Worm (Caenorhabditis elegans): ENCODE measurements around the gene reps-1.
A peak's percentile ranks its signal among the peaks of the same experiment; 100 is the strongest.

The reps-1 gene

DNA sequence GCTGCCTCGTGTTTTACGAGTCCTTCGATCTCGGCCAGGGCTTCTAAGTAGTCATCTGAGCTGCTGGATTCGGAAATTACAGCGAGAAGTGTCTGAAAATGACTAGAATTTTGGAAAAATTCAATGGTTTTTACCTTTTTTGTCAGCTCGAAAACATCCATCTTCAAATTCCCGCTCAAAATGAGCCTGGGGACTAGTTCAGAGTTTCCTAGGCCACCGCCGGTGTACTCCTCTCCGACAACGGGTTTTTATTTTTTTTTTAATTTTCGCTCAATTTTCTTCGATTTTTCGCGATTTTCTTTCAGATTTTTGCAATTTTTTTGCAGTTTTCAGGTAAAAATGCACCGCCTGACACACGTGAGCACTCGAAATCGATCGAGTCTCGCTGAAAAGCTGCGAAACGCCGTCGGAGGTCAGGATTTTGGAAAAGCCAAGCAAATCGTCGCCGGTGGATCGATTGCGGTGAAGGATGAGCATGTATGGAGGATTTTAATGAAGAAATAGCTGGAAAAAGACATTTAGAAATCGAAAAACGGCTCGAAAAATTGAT, 9.2 kb downstream of the reps-1 start, which contains the start of the genes mrps-35 and sws-1 (continued):
- no peak for TF ChIP-seq zfh-2 (GFP tag; conservative IDR thresholded peaks at IDR 0.05)
- no peak for TF ChIP-seq nhr-80 (tag; optimal IDR thresholded peaks at IDR 0.05)
- TF ChIP-seq madf-10 (tag; optimal IDR thresholded peaks at IDR 0.05) = peak; percentile 37
- TF ChIP-seq mcd-1 (GFP tag; IDR thresholded peaks at IDR 0.05) = peak; percentile 74
- peak; percentile 63 for TF ChIP-seq ztf-18 (tag; optimal IDR thresholded peaks at IDR 0.05)
- TF ChIP-seq nfya-1 (tag; optimal IDR thresholded peaks at IDR 0.05; ENCODE audit: borderline replicate concordance, insufficient read depth) = no peak
- no peak for TF ChIP-seq F52B5.7 (tag; optimal IDR thresholded peaks at IDR 0.05)
- TF ChIP-seq F10E7.11 (tag; optimal IDR thresholded peaks at IDR 0.05) = no peak
- TF ChIP-seq F33H1.4 (GFP tag; IDR thresholded peaks at IDR 0.05) = peak; percentile 41; the same call in 1 of the 2 replicates
- peak; percentile 28 for TF ChIP-seq snpc-3.4 (tag; optimal IDR thresholded peaks at IDR 0.05)
- no peak for TF ChIP-seq xnd-1 (tag; optimal IDR thresholded peaks at IDR 0.05)

DNA sequence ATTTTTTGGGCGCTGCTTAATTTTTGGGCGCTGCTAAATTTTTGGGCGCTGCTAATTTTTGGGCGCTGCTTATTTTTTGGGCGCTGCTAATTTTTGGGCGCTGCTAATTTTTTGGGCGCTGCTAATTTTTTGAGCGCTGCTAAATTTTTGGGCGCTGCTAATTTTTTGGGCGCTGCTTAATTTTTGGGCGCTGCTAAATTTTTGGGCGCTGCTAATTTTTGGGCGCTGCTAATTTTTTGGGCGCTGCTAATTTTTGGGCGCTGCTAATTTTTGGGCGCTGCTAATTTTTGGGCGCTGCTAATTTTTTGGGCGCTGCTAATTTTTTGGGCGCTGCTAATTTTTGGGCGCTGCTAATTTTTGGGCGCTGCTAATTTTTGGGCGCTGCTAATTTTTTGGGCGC, 10.2 kb downstream of the reps-1 start:
- TF ChIP-seq lin-26 (GFP tag; IDR thresholded peaks at IDR 0.05) = 0 out of 2 replicates have a peak, but pooled peaks have one; percentile 22
- TF ChIP-seq madf-3 (GFP tag; IDR thresholded peaks at IDR 0.05) = peak; percentile 8; the same call in 1 of the 2 replicates
- 0 out of 2 replicates have a peak, but pooled peaks have one; percentile 15 for TF ChIP-seq madf-6 (GFP tag; IDR thresholded peaks at IDR 0.05)
- TF ChIP-seq bed-1 (GFP tag; IDR thresholded peaks at IDR 0.05) = 0 out of 2 replicates have a peak, but pooled peaks have one; percentile 25
- TF ChIP-seq K11D2.4 (GFP tag; IDR thresholded peaks at IDR 0.05) = 0 out of 2 replicates have a peak, but pooled peaks have one; percentile 9
- TF ChIP-seq let-526 (GFP tag; IDR thresholded peaks at IDR 0.05) = 0 out of 2 replicates have a peak, but pooled peaks have one; percentile 17
- 0 out of 2 replicates have a peak, but pooled peaks have one; percentile 22 for TF ChIP-seq F33H1.4 (GFP tag; IDR thresholded peaks at IDR 0.05)

DNA sequence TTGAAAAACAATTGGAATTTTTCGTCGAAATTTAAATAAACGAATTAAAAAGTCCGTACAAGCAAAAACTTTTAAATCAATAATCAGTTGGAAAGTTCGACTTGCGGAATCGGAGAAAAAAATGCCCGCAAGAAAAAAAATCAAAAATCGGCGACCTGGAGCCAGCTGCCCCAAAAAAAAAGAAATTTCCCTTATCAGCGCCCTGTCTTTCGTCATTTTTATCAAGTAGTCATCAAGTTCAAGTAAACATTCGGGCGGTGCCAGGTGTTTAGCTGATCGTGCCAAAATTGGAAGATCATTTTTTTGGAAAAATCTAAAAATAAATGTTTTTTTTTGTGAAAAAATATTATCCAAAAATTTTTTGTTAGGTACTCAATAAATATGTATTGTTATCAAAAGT, 12.0 kb downstream of the reps-1 start:
- TF ChIP-seq nhr-80 (tag; optimal IDR thresholded peaks at IDR 0.05) (peak; percentile 60), Y56A3A.18 (GFP tag; IDR thresholded peaks at IDR 0.05) (no peak)

DNA sequence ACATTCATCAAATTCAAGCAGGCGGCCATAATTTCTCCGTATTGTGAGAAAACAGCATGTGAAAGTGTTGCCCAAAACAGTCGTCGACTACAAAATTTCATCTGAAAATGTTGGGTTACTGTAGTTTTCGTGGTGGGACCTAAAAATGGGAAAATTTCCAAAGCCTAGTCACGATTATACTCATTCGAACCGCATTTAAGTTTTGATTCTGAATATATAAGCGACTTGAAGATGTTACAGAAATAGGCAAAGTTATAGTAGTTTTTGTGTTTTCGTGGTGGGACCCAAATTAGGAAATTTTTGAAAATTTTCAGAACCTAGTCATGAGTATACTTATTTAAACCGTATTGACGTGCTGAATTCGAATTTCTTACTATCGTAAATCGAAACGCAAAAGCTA, 12.4 kb downstream of the reps-1 start, which contains the start of gene Y39B6A.41:
Y39B6A.41 (minus strand) TSS at position 101 of the 400 bp plus-strand sequence.
- TF ChIP-seq ztf-26 (tag; optimal IDR thresholded peaks at IDR 0.05) (no peak), hrde-1 (tag; optimal IDR thresholded peaks at IDR 0.05; ENCODE audit: borderline replicate concordance) (no peak), xnd-1 (tag; optimal IDR thresholded peaks at IDR 0.05) (no peak), athp-1 (tag; optimal IDR thresholded peaks at IDR 0.05) (no peak), attf-6 (GFP tag; IDR thresholded peaks at IDR 0.05) (no peak), attf-5 (GFP tag; optimal IDR thresholded peaks at IDR 0.05) (no peak), madf-6 (GFP tag; IDR thresholded peaks at IDR 0.05) (no peak), rec-8 (tag; optimal IDR thresholded peaks at IDR 0.05) (no peak), mel-28 (tag; optimal IDR thresholded peaks at IDR 0.05; ENCODE audit: borderline replicate concordance) (no peak), akir-1 (GFP tag; optimal IDR thresholded peaks at IDR 0.05) (no peak), fkh-3 (tag; optimal IDR thresholded peaks at IDR 0.05) (no peak)

DNA sequence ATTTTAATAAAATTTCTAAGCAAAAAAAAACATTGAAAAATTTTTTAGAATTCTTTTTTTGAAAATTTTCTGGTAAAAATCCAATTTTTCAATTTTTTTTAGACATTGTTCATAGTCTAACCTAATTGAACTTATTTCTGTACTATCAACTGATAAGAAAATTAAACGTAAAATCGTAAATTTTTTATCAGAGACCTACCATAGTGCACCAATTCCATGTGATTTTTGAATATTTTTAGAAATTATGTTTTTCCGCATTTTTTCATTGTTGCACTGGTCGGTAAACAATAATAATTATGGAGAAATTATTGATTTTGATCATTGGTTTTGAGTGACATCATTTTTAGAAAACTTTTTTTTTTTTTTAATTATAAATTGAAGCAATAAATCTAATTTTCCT, 13.8 kb downstream of the reps-1 start:
- TF ChIP-seq aptf-2 (GFP tag; conservative IDR thresholded peaks at IDR 0.05) = no peak
- TF ChIP-seq nfya-1 (tag; optimal IDR thresholded peaks at IDR 0.05; ENCODE audit: borderline replicate concordance, insufficient read depth) = no peak
- TF ChIP-seq ztf-25 (GFP tag; IDR thresholded peaks at IDR 0.05) = no peak
- no peak for TF ChIP-seq zim-3 (tag; optimal IDR thresholded peaks at IDR 0.05)
- TF ChIP-seq F57C9.4 (tag; optimal IDR thresholded peaks at IDR 0.05) = no peak
- TF ChIP-seq snpc-4 (GFP tag; optimal IDR thresholded peaks at IDR 0.05) = no peak
- TF ChIP-seq snpc-4 (tag; optimal IDR thresholded peaks at IDR 0.05) = no peak
- TF ChIP-seq unc-130 (GFP tag; optimal IDR thresholded peaks at IDR 0.05) = no peak
- TF ChIP-seq B0019.2 (GFP tag; conservative IDR thresholded peaks at IDR 0.05) = no peak
- TF ChIP-seq C17E4.6 (GFP tag; IDR thresholded peaks at IDR 0.05) = no peak
- no peak for TF ChIP-seq ztf-28 (GFP tag; IDR thresholded peaks at IDR 0.05)
- no peak for TF ChIP-seq B0035.1 (tag; optimal IDR thresholded peaks at IDR 0.05)
- TF ChIP-seq nhr-179 (tag; optimal IDR thresholded peaks at IDR 0.05) = no peak
- no peak for TF ChIP-seq ama-1 (optimal IDR thresholded peaks at IDR 0.05)
- TF ChIP-seq ama-1 (GFP tag; optimal IDR thresholded peaks at IDR 0.05) = no peak
- no peak for TF ChIP-seq ekl-4 (GFP tag; IDR thresholded peaks at IDR 0.05)

All from whole organism, young adult.